Worm (Caenorhabditis elegans): ENCODE measurements around the gene srt-17.

The srt-17 gene

DNA sequence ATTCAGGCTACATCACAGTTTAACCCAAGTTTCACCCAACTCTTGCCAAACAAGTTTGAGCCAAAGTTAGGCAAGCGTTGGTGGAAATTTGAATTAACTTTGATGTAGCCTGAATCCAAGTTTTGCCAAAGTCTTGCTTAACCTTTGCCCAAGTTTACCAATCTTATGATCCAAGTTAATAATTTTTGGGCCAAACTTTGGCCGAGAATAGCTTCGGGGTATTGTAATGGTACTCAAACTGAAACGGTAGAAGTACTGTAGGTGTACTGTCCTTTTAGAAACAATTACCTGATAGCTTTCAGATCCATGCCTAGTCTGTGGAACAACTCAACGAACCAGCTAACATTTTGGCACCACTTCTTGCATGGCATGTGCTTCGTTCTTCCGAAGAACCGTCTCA is 24.6 kb downstream of the srt-17 start, which contains the start of gene nhr-251:
TSS of gene nhr-251 (plus strand) at position 301 of the 400 bp plus-strand sequence.
- TF ChIP-seq swsn-7 (tag; optimal IDR thresholded peaks at IDR 0.05) (no peak), snpc-4 (tag; optimal IDR thresholded peaks at IDR 0.05) (no peak), nhr-76 (tag; optimal IDR thresholded peaks at IDR 0.05) (no peak), sox-4 (tag; optimal IDR thresholded peaks at IDR 0.05) (no peak), lin-39 (tag; optimal IDR thresholded peaks at IDR 0.05) (no peak), xbp-1 (tag; optimal IDR thresholded peaks at IDR 0.05) (no peak), tbx-2 (tag; optimal IDR thresholded peaks at IDR 0.05) (no peak), hlh-4 (tag; optimal IDR thresholded peaks at IDR 0.05) (no peak), ceh-63 (GFP tag; optimal IDR thresholded peaks at IDR 0.05) (no peak), ztf-4 (tag; optimal IDR thresholded peaks at IDR 0.05) (no peak), irx-1 (tag; optimal IDR thresholded peaks at IDR 0.05) (no peak), zag-1 (tag; optimal IDR thresholded peaks at IDR 0.05) (no peak), mab-9 (GFP tag; IDR thresholded peaks at IDR 0.05) (no peak), nhr-12 (tag; optimal IDR thresholded peaks at IDR 0.05) (no peak), zip-4 (GFP tag; optimal IDR thresholded peaks at IDR 0.05) (no peak), nhr-85 (tag) (no peak)

- TF ChIP-seq lin-39 (tag; optimal IDR thresholded peaks at IDR 0.05) = no peak
- TF ChIP-seq aha-1 (tag; optimal IDR thresholded peaks at IDR 0.05) = no peak
- no peak for TF ChIP-seq egl-27 (tag; optimal IDR thresholded peaks at IDR 0.05)
- no peak for TF ChIP-seq efl-1 (optimal IDR thresholded peaks at IDR 0.05)
- TF ChIP-seq efl-1 (GFP tag; optimal IDR thresholded peaks at IDR 0.05 in 1 of 2) = peak in 1 of 2 experiments; percentile 3
- TF ChIP-seq dsc-1 (tag; optimal IDR thresholded peaks at IDR 0.05) = no peak
- no peak for TF ChIP-seq ceh-88 (GFP tag; IDR thresholded peaks at IDR 0.05)
- TF ChIP-seq lsy-2 (tag; optimal IDR thresholded peaks at IDR 0.05) = no peak
Observed at ce11 chrV:599783-600182, 25.0 kb downstream of the srt-17 start.

ce11 chrV:598626-599025 is 26.2 kb downstream of the srt-17 start:
- TF ChIP-seq tlp-1 (tag; optimal IDR thresholded peaks at IDR 0.05) = no peak
- TF ChIP-seq egl-27 (tag; optimal IDR thresholded peaks at IDR 0.05) = no peak
- no peak for TF ChIP-seq egl-13 (tag; optimal IDR thresholded peaks at IDR 0.05)
- TF ChIP-seq nhr-84 (tag; optimal IDR thresholded peaks at IDR 0.05) = no peak
- no peak for TF ChIP-seq aha-1 (tag; optimal IDR thresholded peaks at IDR 0.05)
- no peak for TF ChIP-seq xbp-1 (tag; optimal IDR thresholded peaks at IDR 0.05)
- TF ChIP-seq snu-23 (GFP tag; optimal IDR thresholded peaks at IDR 0.05) = no peak
- no peak for TF ChIP-seq C34B4.2 (tag; optimal IDR thresholded peaks at IDR 0.05)
- TF ChIP-seq elt-3 (tag; optimal IDR thresholded peaks at IDR 0.05) = no peak
- no peak for TF ChIP-seq lin-13 (GFP tag; optimal IDR thresholded peaks at IDR 0.05)
- no peak for TF ChIP-seq snpc-4 (tag; optimal IDR thresholded peaks at IDR 0.05)
- no peak for TF ChIP-seq ztf-11 (tag; optimal IDR thresholded peaks at IDR 0.05)

DNA sequence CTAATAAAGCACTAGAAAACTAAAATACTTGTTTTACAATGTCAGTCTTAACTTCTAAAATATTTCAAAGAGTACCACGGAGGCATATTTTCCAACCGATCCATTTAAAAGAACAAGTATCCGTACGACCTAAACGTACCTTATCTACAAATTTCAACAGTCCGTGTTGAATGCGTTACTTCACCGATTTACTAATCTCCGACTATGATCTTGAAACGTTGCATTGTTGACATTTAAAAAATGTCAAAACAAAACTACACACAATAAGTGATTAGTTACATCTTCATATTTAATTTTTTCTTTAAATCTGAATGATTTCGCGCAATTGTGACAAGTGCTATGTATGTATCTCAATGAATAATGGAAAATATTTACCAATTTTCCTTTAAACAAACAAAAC is 27.0 kb downstream of the srt-17 start:
- TF ChIP-seq efl-1 (optimal IDR thresholded peaks at IDR 0.05) (no peak), efl-1 (GFP tag; optimal IDR thresholded peaks at IDR 0.05 in 1 of 2) (peak in 1 of 2 experiments; percentile 45), nhr-85 (tag) (peak; percentile 73), C34B4.2 (tag; optimal IDR thresholded peaks at IDR 0.05) (no peak)

DNA sequence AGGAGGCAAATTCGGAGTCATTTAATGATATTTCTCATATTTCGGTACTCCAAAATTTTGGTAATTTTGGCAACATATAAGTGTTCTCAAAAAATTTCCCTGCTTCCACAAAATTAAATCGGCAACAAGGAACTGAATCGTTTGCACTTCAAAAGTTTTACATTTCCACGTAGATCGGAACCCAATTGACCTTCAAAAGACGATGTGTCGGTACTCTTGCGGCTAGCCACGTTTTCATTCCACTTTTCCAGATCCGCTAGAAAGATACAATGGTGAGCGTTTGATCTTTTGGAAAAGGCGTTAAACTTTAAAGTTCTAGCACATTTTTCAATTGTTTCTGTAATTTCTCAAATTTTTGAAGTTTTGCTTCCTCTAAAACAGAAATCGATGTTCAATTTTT is 27.9 kb downstream of the srt-17 start:
- no peak for TF ChIP-seq nhr-28 (tag; optimal IDR thresholded peaks at IDR 0.05)
- TF ChIP-seq blmp-1 (tag; optimal IDR thresholded peaks at IDR 0.05) = peak; percentile 9
- TF ChIP-seq ceh-8 (GFP tag; optimal IDR thresholded peaks at IDR 0.05) = no peak
- TF ChIP-seq rnt-1 (tag; optimal IDR thresholded peaks at IDR 0.05) = peak; percentile 15

DNA sequence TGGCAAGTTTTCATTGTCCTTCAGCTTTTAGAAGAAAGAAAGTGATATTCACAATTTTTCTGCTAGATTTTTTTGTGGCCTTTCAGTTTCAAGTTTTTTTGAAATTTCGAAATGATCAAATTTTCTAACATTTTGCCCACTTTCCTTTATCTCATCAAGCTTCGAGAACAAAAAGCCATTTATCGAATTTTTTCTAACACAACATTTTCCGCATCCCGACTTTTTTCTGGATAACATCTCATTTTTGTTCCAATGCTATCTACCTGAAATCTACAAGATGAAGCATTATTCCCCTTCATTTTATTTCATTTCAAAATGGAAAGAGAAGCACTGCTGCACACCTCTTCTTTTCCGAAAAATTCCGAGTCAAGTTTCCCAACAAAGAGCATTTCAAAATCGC is 31.9 kb downstream of the srt-17 start, which contains the start of gene ZK488.5:
TSS of gene ZK488.5 (plus strand) at position 301 of the 400 bp plus-strand sequence.
- TF ChIP-seq fkh-10 (GFP tag; optimal IDR thresholded peaks at IDR 0.05) (no peak), elt-2 (tag; optimal IDR thresholded peaks at IDR 0.05) (no peak)
